Worm (Caenorhabditis elegans): ENCODE data around the gene dli-1.

DNA sequence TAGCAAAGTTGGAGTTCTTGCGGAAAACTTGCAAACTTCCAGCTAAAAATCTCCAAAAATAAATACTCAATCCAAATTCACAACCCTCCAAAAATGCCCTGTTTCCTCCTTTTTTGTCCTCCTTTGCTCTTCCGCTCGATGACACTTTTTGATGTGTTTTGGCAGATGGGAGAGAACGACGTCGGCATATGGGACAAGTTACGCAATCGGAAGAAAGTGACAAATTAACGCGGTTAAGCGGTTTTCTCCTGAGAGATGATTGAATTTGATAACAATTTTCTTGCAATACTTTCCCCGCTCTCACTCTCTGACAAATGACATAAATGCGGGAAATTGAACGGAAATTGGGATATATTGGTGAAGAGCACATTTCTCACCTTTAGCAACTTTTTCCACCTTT is 18.1 kb upstream of the dli-1 start:
- TF ChIP-seq ama-1 (optimal IDR thresholded peaks at IDR 0.05) (no peak), unc-42 (tag; optimal IDR thresholded peaks at IDR 0.05) (no peak)

All from whole organism, late embryonic.